Fruit fly (Drosophila melanogaster) Kc167 (cell line): ENCODE results near the gene CG18223.

ENCODE experiments used
- Myc ChIP-seq: fragments of >200 bp; optimal IDR thresholded peaks from 2 replicates; lab custom pipeline; 2017; ENCODE audit warnings: missing external identifiers
- Sin3A ChIP-seq: fragments of >200 bp; optimal IDR thresholded peaks from 2 replicates; lab custom pipeline; 2018; ENCODE audit warnings: missing external identifiers
- h ChIP-seq: fragments of >200 bp; optimal IDR thresholded peaks from 3 replicates; lab custom pipeline; 2018; ENCODE audit warnings: missing external identifiers
- insv ChIP-seq: fragments of >200 bp; optimal IDR thresholded peaks from 3 replicates; lab custom pipeline; 2018; ENCODE audit warnings: missing external identifiers
- psq ChIP-seq: fragments of >200 bp; optimal IDR thresholded peaks from 2 replicates; lab custom pipeline; 2017; ENCODE audit warnings: missing external identifiers
- ttk ChIP-seq: sonication (Bioruptor generic); optimal IDR thresholded peaks from 2 replicates; lab custom pipeline; 2017; ENCODE audit warnings: missing external identifiers

The CG18223 gene

DNA sequence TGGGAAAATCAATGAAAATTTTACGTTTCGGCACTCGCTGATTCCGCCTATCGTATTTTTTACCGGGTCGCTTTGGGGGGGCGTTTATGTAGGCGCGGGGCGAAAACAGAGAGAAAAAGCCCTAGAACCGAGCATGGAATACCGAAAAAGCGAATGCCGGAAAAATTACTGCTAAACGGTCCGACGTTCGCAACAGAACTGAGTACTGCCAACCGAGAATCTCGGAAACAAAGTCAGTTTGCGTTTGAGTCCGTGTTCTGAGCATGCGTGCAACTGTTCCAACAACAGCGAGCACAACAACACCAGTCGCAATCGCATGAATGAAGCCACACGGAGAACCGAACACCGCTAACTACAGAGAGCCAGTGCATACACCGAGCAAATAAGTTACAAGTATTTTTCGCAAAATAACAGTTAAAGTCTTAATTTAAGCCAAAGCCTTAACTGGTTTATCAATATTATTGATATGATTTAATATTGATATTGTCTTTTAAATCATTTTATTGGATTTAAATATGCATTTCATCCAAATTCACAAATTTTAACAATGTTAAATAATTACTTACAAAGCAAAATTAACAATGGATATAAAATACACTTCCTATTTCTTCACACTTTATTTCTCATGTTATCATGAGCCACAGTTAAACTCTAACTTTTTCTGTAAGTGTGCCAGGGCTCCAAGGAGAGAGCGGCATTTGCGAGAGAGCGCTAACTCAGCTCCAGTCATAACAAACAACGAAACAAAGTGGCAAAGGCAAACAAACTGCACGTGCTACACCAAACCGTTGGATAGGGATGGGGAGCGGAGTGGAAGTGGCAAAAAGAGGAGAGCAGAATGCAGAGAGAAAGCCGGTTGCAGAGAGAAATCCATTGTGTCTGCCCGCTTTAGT, 29.6 kb downstream of the CG18223 start, which contains the start of gene CG3961:
Gene CG3961 (minus strand): TSS at position 201 of the 893 bp plus-strand sequence.
- TF ChIP-seq Myc (no peak), ttk (lab: Kevin White, UChicago) (no peak), h (lab: Kevin White, UChicago) (no peak)

DNA sequence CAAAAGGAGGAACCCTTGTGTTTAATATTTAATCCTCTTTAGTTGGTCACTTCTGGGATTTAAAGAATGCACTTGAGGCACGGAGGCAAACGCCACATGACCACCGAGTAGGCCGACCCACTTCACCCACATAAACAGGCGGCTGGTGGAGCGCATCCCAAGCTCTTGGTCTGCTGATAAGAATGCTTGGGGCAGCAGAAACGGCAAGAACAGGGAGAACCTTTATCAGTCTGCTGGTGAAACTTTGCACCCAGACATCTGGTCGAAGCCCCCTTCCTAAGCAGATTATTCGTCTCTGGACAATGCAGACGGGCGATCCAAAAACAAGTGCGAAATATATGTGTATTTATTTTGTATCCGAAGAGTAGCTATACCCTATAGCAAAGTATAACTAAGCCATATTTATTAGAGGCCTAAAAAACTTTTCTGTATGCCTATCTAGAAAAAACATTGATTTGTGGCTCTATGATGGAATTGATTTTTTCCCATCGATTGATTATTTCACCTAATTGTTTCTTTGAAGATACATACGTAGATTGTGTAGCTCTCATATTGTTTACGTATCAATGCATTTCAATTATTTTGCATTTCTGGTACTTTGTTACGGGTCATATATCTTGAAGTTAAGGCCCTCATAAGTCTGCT, 30.8 kb downstream of the CG18223 start:
- TF ChIP-seq psq (lab: Kevin White, UChicago), result no peak
- no peak for TF ChIP-seq h (lab: Kevin White, UChicago)
- TF ChIP-seq Sin3A (lab: Kevin White, UChicago), result no peak
- no peak for TF ChIP-seq Myc
- no peak for TF ChIP-seq ttk (lab: Kevin White, UChicago)
- TF ChIP-seq insv (lab: Kevin White, UChicago), result no peak

DNA sequence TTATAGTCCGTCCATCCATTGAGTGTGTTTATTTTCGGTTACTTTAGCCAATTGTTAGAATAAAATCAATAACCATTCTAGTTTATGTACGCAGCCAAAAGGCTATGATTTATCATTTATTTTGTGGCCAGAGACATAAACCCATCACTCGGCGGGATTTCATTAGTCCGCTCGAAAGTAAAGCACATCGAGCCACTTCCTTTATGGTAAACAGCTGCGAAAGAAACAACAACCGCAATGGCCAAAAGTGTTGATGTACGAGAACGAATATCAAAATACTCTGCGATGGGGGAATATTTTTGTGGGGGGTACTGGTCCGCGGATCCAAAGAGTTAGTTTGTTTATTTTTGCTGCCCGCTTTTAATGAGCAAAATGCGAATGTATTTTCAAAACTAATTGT, 38.5 kb downstream of the CG18223 start:
- no peak for TF ChIP-seq insv (lab: Kevin White, UChicago)
- no peak for TF ChIP-seq psq (lab: Kevin White, UChicago)
- TF ChIP-seq h (lab: Kevin White, UChicago), result no peak
- TF ChIP-seq Myc, result no peak
- TF ChIP-seq Sin3A (lab: Kevin White, UChicago), result no peak
- no peak for TF ChIP-seq ttk (lab: Kevin White, UChicago)

DNA sequence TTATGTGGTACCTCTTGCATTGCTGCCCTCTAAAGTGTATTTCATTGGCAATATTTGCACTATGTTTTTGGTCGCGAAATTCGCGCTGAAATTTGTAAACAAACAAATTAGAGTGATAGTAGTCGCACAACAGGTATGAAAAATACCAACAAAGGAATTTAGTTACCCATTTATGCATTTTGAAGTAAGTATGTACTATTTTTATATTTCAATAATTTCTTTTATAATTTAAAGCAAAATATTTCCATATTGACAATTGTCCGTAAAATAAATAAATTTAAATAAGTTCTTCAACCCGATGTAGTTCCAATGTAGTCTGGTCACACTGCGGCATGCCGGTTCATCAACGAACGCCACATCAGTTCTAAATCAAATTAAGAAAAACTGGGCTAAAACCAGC, 47.7 kb downstream of the CG18223 start, which contains the start of the genes Rad9 and Uggt:
Gene Rad9 (minus strand): TSS at position 114 of the 400 bp plus-strand sequence.
Gene Uggt (plus strand): TSS at position 308 of the 400 bp plus-strand sequence.
- no peak for TF ChIP-seq Myc
- TF ChIP-seq h (lab: Kevin White, UChicago), result no peak
- no peak for TF ChIP-seq insv (lab: Kevin White, UChicago)
- TF ChIP-seq psq (lab: Kevin White, UChicago), result no peak
- no peak for TF ChIP-seq ttk (lab: Kevin White, UChicago)
- no peak for TF ChIP-seq Sin3A (lab: Kevin White, UChicago)

DNA sequence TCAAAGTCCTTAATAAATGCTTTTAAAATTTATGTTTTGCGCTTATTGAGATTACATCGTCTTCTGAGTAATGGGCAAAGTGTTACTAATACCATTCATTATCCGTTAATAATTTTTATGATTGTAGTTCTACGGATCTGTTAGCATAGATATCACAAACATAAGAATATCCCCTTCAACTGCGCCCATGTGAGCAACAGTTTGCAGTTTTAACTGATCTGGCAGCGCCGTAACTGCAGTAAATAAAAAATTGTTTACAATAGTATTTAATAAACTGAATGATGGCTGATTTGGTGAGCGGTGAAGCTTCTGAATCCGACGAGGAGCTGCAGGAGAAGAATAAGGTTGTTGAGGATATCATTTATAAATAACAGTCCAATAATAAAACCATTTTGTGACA, 50.1 kb downstream of the CG18223 start, which contains the start of gene Blos3:
Gene Blos3 (plus strand): TSS at position 198 of the 400 bp plus-strand sequence.
- TF ChIP-seq Myc (no peak), h (lab: Kevin White, UChicago) (no peak), insv (lab: Kevin White, UChicago) (no peak), ttk (lab: Kevin White, UChicago) (no peak), Sin3A (lab: Kevin White, UChicago) (no peak), psq (lab: Kevin White, UChicago) (no peak)
